Worm (Caenorhabditis elegans) whole organism, L3 larva: ENCODE results near the gene acp-6.

Source experiments
- R02D3.7 ChIP-seq: fragments of 150-350 bp; optimal IDR thresholded peaks from 2 replicates; lab custom pipeline; 2014; ENCODE audit warnings: missing biosample characterization, missing genetic modification characterization
- ceh-82 ChIP-seq: fragments of 150-350 bp; optimal IDR thresholded peaks from 2 replicates; lab custom pipeline; 2014; ENCODE audit warnings: missing biosample characterization, missing genetic modification characterization
- daf-12 ChIP-seq: fragments of 150-350 bp; optimal IDR thresholded peaks from 2 replicates; lab custom pipeline; 2014; ENCODE audit warnings: missing biosample characterization, missing genetic modification reagents, missing genetic modification characterization
- elt-3 ChIP-seq, 3 experiments: fragments of 150-350 bp in 1 of 3; sonication (generic microtip) in 2 of 3; optimal IDR thresholded peaks; 2 replicates in 2 of 3; 4 replicates in 1 of 3; lab custom pipeline; 2014 to 2017; ENCODE audit warnings: missing biosample characterization in 3 of 3, missing genetic modification characterization in 3 of 3
- jun-1 ChIP-seq: fragments of 150-350 bp; optimal IDR thresholded peaks from 2 replicates; lab custom pipeline; 2014; ENCODE audit warnings: missing biosample characterization, missing genetic modification reagents, missing genetic modification characterization
- nhr-237 ChIP-seq: fragments of 150-350 bp; optimal IDR thresholded peaks from 2 replicates; lab custom pipeline; 2014; ENCODE audit warnings: missing biosample characterization, missing genetic modification characterization
- sea-2 ChIP-seq: fragments of 150-350 bp; sonication (generic microtip); optimal IDR thresholded peaks from 4 replicates; lab custom pipeline; 2014; ENCODE audit warnings: missing biosample characterization, missing genetic modification reagents, missing genetic modification characterization
- unc-62 ChIP-seq: fragments of 150-350 bp; sonication (generic microtip); optimal IDR thresholded peaks from 4 replicates; lab custom pipeline; 2014; ENCODE audit warnings: missing biosample characterization, missing genetic modification reagents, missing genetic modification characterization
- zag-1 ChIP-seq: fragments of 150-350 bp; optimal IDR thresholded peaks from 2 replicates; lab custom pipeline; 2014; ENCODE audit warnings: missing biosample characterization, missing genetic modification characterization

DNA sequence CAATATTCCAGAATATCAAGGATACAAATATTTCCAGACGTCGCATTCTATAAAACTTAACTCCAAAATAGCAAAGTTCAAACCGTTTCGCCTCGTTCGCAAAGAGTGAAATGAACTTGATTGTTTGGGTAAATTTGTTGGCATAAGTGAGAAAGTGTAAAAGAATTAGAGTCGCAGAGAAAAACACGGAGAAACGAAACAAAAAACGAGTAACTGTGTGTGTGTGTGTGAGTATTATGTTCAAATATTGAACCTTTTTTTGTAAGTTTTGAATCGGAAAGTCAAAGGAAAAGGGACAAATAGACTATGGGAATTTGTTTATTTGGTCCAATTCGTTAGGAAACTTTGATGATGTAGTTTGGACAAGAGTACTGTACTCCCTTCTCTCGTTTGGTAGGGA, 5.6 kb upstream of the acp-6 start, which contains the start of gene acp-7:
- TF ChIP-seq jun-1 (tag; lab: Kevin White, UChicago): no peak
- TF ChIP-seq unc-62: no peak
- TF ChIP-seq R02D3.7 (tag; lab: Kevin White, UChicago): no peak
- no peak for TF ChIP-seq daf-12
- TF ChIP-seq nhr-237 (tag; lab: Kevin White, UChicago): no peak
- TF ChIP-seq zag-1: no peak
- no peak for TF ChIP-seq ceh-82 (tag; lab: Kevin White, UChicago)
- no peak for TF ChIP-seq sea-2 (GFP tag; lab: Kevin White, UChicago)
- TF ChIP-seq elt-3 (tag; optimal IDR thresholded peaks at IDR 0.05; lab: Kevin White, UChicago): no peak
